Worm (Caenorhabditis elegans) whole organism, late embryonic: ENCODE results near the gene T18D3.6.

Experiments used
- C38D4.7 ChIP-seq: fragments of 200-800 bp; sonication (Bioruptor generic); optimal IDR thresholded peaks from 2 replicates; lab custom pipeline; 2018; ENCODE audit warnings: mild to moderate bottlenecking, missing genetic modification characterization, moderate library complexity, missing compliant biosample characterization
- F13H6.1 ChIP-seq: sonication (generic microtip); optimal IDR thresholded peaks from 2 replicates; lab custom pipeline; 2016; ENCODE audit warnings: missing genetic modification characterization, missing compliant biosample characterization
- K02D7.2 ChIP-seq: sonication (generic microtip); optimal IDR thresholded peaks from 2 replicates; lab custom pipeline; 2017; ENCODE audit warnings: mild to moderate bottlenecking, missing genetic modification characterization, missing compliant biosample characterization
- K09A11.1 ChIP-seq: sonication (generic microtip); optimal IDR thresholded peaks from 2 replicates; lab custom pipeline; 2017; ENCODE audit warnings: antibody characterized with exemption, mild to moderate bottlenecking, missing genetic modification characterization, missing compliant biosample characterization; ENCODE audit not compliant: insufficient read depth
- Y22D7AL.16 ChIP-seq: sonication (generic microtip); optimal IDR thresholded peaks from 2 replicates; lab custom pipeline; 2016; ENCODE audit warnings: missing genetic modification characterization, missing compliant biosample characterization
- ama-1 ChIP-seq: fragments of 150-350 bp; optimal IDR thresholded peaks from 2 replicates; lab custom pipeline; 2014
- ceh-14 ChIP-seq: sonication (generic microtip); optimal IDR thresholded peaks from 2 replicates; lab custom pipeline; 2016; ENCODE audit warnings: missing genotype, missing genetic modification characterization, missing compliant biosample characterization
- ceh-18 ChIP-seq: sonication (generic microtip); optimal IDR thresholded peaks from 2 replicates; lab custom pipeline; 2016; ENCODE audit warnings: missing genetic modification characterization, missing compliant biosample characterization
- ceh-19 ChIP-seq: fragments of 200-800 bp; sonication (Bioruptor generic); optimal IDR thresholded peaks from 2 replicates; lab custom pipeline; 2018; ENCODE audit warnings: mild to moderate bottlenecking, missing genetic modification characterization, missing compliant biosample characterization
- ceh-30 ChIP-seq: fragments of 150-350 bp; optimal IDR thresholded peaks from 2 replicates; lab custom pipeline; 2014; ENCODE audit warnings: missing biosample characterization, missing genetic modification characterization
- ceh-31 ChIP-seq: sonication (generic microtip); optimal IDR thresholded peaks from 2 replicates; lab custom pipeline; 2016; ENCODE audit warnings: missing genetic modification characterization, missing compliant biosample characterization
- ceh-34 ChIP-seq: sonication (generic microtip); optimal IDR thresholded peaks from 2 replicates; lab custom pipeline; 2016; ENCODE audit warnings: mild to moderate bottlenecking, missing genetic modification characterization, missing compliant biosample characterization
- ceh-48 ChIP-seq: sonication (generic microtip); optimal IDR thresholded peaks from 2 replicates; lab custom pipeline; 2016; ENCODE audit warnings: missing genetic modification characterization, inconsistent platforms, missing compliant biosample characterization
- ceh-6 ChIP-seq: fragments of 200-800 bp; sonication (Bioruptor generic); optimal IDR thresholded peaks from 2 replicates; lab custom pipeline; 2018; ENCODE audit warnings: mild to moderate bottlenecking, missing genetic modification characterization, missing compliant biosample characterization
- che-1 ChIP-seq: sonication (generic microtip); optimal IDR thresholded peaks from 2 replicates; lab custom pipeline; 2016; ENCODE audit warnings: mild to moderate bottlenecking, missing genetic modification characterization, missing compliant biosample characterization
- dmd-4 ChIP-seq: sonication (generic microtip); optimal IDR thresholded peaks from 2 replicates; lab custom pipeline; 2016; ENCODE audit warnings: borderline replicate concordance, missing genetic modification characterization, missing compliant biosample characterization
- dve-1 ChIP-seq: sonication (generic microtip); optimal IDR thresholded peaks from 2 replicates; lab custom pipeline; 2017; ENCODE audit warnings: antibody characterized with exemption, mild to moderate bottlenecking, missing genetic modification characterization, missing compliant biosample characterization
- elt-2 ChIP-seq: sonication (generic microtip); optimal IDR thresholded peaks from 2 replicates; lab custom pipeline; 2016; ENCODE audit warnings: missing genetic modification reagents, missing genetic modification characterization, missing compliant biosample characterization
- elt-4 ChIP-seq: sonication (generic microtip); optimal IDR thresholded peaks from 2 replicates; lab custom pipeline; 2016; ENCODE audit warnings: missing genetic modification characterization, missing compliant biosample characterization
- ets-4 ChIP-seq: sonication (generic microtip); optimal IDR thresholded peaks from 2 replicates; lab custom pipeline; 2016; ENCODE audit warnings: missing genetic modification characterization, missing compliant biosample characterization
- eyg-1 ChIP-seq: sonication (generic microtip); optimal IDR thresholded peaks from 2 replicates; lab custom pipeline; 2016; ENCODE audit warnings: missing genotype, missing genetic modification characterization, missing compliant biosample characterization
- fax-1 ChIP-seq: sonication (generic microtip); optimal IDR thresholded peaks from 2 replicates; lab custom pipeline; 2016; ENCODE audit warnings: missing genotype, missing genetic modification characterization, missing compliant biosample characterization
- fkh-10 ChIP-seq: fragments of 150-350 bp; optimal IDR thresholded peaks from 2 replicates; lab custom pipeline; 2014; ENCODE audit warnings: missing biosample characterization, missing genetic modification reagents, missing genetic modification characterization
- fkh-6 ChIP-seq: sonication (generic microtip); optimal IDR thresholded peaks from 2 replicates; lab custom pipeline; 2016; ENCODE audit warnings: missing genetic modification characterization, missing compliant biosample characterization
- gmeb-2 ChIP-seq: sonication (generic microtip); optimal IDR thresholded peaks from 2 replicates; lab custom pipeline; 2016; ENCODE audit warnings: missing genetic modification characterization, inconsistent platforms, missing compliant biosample characterization
- hlh-13 ChIP-seq: fragments of 200-800 bp; sonication (Bioruptor generic); optimal IDR thresholded peaks from 2 replicates; lab custom pipeline; 2018; ENCODE audit warnings: mild to moderate bottlenecking, missing genetic modification characterization, missing compliant biosample characterization
- hlh-15 ChIP-seq: sonication (generic microtip); optimal IDR thresholded peaks from 2 replicates; lab custom pipeline; 2016; ENCODE audit warnings: missing genetic modification characterization, missing compliant biosample characterization
- hlh-30 ChIP-seq: sonication (generic microtip); optimal IDR thresholded peaks from 2 replicates; lab custom pipeline; 2017; ENCODE audit warnings: antibody characterized with exemption, missing genetic modification characterization, missing compliant biosample characterization; ENCODE audit not compliant: insufficient read depth
- lim-6 ChIP-seq: sonication (generic microtip); optimal IDR thresholded peaks from 2 replicates; lab custom pipeline; 2016; ENCODE audit warnings: missing genetic modification characterization, missing compliant biosample characterization
- madf-2 ChIP-seq: sonication (generic microtip); optimal IDR thresholded peaks from 2 replicates; lab custom pipeline; 2017; ENCODE audit warnings: missing genetic modification characterization, missing compliant biosample characterization
- mec-3 ChIP-seq: sonication (generic microtip); optimal IDR thresholded peaks from 2 replicates; lab custom pipeline; 2016; ENCODE audit warnings: borderline replicate concordance, missing genetic modification characterization, missing compliant biosample characterization
- nfya-1 ChIP-seq: sonication (generic microtip); optimal IDR thresholded peaks from 2 replicates; lab custom pipeline; 2017; ENCODE audit warnings: missing genetic modification characterization, mild to moderate bottlenecking, missing compliant biosample characterization, antibody characterized with exemption, moderate library complexity
- nhr-11 ChIP-seq: fragments of 150-350 bp; optimal IDR thresholded peaks from 2 replicates; lab custom pipeline; 2014; ENCODE audit warnings: missing biosample characterization, missing genetic modification characterization
- pag-3 ChIP-seq: sonication (generic microtip); optimal IDR thresholded peaks from 2 replicates; lab custom pipeline; 2016; ENCODE audit warnings: missing compliant biosample characterization, missing genetic modification characterization, borderline replicate concordance
- pat-9 ChIP-seq: fragments of 200-800 bp; sonication (Bioruptor generic); optimal IDR thresholded peaks from 2 replicates; lab custom pipeline; 2018; ENCODE audit warnings: mild to moderate bottlenecking, missing genetic modification characterization, moderate library complexity, missing compliant biosample characterization
- pax-1 ChIP-seq: fragments of 150-350 bp; optimal IDR thresholded peaks from 2 replicates; lab custom pipeline; 2014; ENCODE audit warnings: missing biosample characterization, missing genetic modification characterization
- pha-2 ChIP-seq: sonication (generic microtip); optimal IDR thresholded peaks from 2 replicates; lab custom pipeline; 2017; ENCODE audit warnings: mild to moderate bottlenecking, missing genetic modification characterization, missing compliant biosample characterization
- pqm-1 ChIP-seq: sonication (generic microtip); optimal IDR thresholded peaks from 2 replicates; lab custom pipeline; 2016; ENCODE audit warnings: missing genetic modification characterization, missing compliant biosample characterization
- pros-1 ChIP-seq: fragments of 150-350 bp; optimal IDR thresholded peaks from 2 replicates; lab custom pipeline; 2014; ENCODE audit warnings: missing biosample characterization, missing genetic modification reagents, missing genetic modification characterization
- ref-2 ChIP-seq: sonication (generic microtip); optimal IDR thresholded peaks from 2 replicates; lab custom pipeline; 2016; ENCODE audit warnings: missing genetic modification characterization, missing compliant biosample characterization
- rnt-1 ChIP-seq: sonication (generic microtip); optimal IDR thresholded peaks from 2 replicates; lab custom pipeline; 2016; ENCODE audit warnings: missing genetic modification characterization, missing compliant biosample characterization
- sdc-2 ChIP-seq: sonication (generic microtip); optimal IDR thresholded peaks from 2 replicates; lab custom pipeline; 2016; ENCODE audit warnings: missing genotype, missing genetic modification characterization, missing compliant biosample characterization
- sox-2 ChIP-seq: fragments of 200-800 bp; sonication (Bioruptor generic); IDR thresholded peaks from 2 replicates; pipeline ENCODE4 v1.3.6; 2022; ENCODE audit warnings: missing genetic modification reagents, missing genetic modification characterization, missing compliant biosample characterization
- sox-4 ChIP-seq: sonication (generic microtip); optimal IDR thresholded peaks from 2 replicates; lab custom pipeline; 2017; ENCODE audit warnings: mild to moderate bottlenecking, missing genetic modification characterization, inconsistent platforms, missing compliant biosample characterization
- syd-9 ChIP-seq: sonication (generic microtip); optimal IDR thresholded peaks from 2 replicates; lab custom pipeline; 2016; ENCODE audit warnings: mild to moderate bottlenecking, missing genetic modification characterization, moderate library complexity, missing compliant biosample characterization
- tbx-2 ChIP-seq: sonication (generic microtip); optimal IDR thresholded peaks from 2 replicates; lab custom pipeline; 2016; ENCODE audit warnings: missing genetic modification characterization, missing compliant biosample characterization
- tbx-7 ChIP-seq: sonication (generic microtip); optimal IDR thresholded peaks from 2 replicates; lab custom pipeline; 2016; ENCODE audit warnings: missing genotype, missing genetic modification characterization, missing compliant biosample characterization
- unc-3 ChIP-seq, 2 experiments: fragments of 200-800 bp in 1 of 2; sonication (Bioruptor generic) in 1 of 2; sonication (generic microtip) in 1 of 2; conservative IDR thresholded peaks in 1 of 2; optimal IDR thresholded peaks in 1 of 2; 2 replicates each; pipeline versions ENCODE4 v1.3.6 to Lab custom; 2016 to 2022; ENCODE audit warnings: missing compliant biosample characterization in 2 of 2, missing genetic modification characterization in 2 of 2, missing genetic modification reagents in 1 of 2
- unc-42 ChIP-seq: sonication (generic microtip); optimal IDR thresholded peaks from 2 replicates; lab custom pipeline; 2016; ENCODE audit warnings: missing genotype, missing genetic modification characterization, missing compliant biosample characterization
- unc-86 ChIP-seq: sonication (generic microtip); optimal IDR thresholded peaks from 2 replicates; lab custom pipeline; 2016; ENCODE audit warnings: missing genetic modification characterization, missing compliant biosample characterization
- zip-5 ChIP-seq: sonication (generic microtip); optimal IDR thresholded peaks from 2 replicates; lab custom pipeline; 2016; ENCODE audit warnings: missing genetic modification characterization, missing compliant biosample characterization
- ztf-16 ChIP-seq: sonication (generic microtip); optimal IDR thresholded peaks from 2 replicates; lab custom pipeline; 2017; ENCODE audit warnings: missing genetic modification characterization, missing compliant biosample characterization

The T18D3.6 gene

DNA sequence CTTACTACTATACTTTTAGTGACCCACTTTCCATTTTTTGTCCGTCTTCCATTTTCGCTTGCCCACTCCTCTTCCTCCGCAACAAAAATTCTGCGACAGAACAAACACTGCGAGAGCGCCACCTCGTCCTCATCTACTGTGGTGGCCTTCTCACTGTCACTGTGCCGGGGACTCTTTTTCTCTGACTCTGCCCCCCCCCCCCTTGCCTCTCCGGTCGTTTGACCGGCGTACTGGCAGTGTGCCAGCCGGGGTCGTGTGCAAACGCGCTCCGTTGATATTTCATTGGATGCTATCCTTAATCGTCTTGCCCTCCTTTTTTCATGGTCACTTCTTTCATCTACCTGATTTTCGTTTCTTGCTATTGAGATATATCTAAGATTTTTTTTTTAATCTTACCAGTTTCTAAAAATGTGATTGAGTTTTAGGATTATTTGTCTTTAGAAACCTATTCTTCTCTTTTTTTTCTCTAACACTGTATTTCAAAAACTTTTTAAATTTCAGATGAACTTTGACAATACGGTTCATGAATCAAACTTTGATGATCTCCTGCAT lies 30.8 kb downstream of the T18D3.6 start, which contains the start of gene atf-6:
Gene atf-6, plus strand, starts transcription at position 502 of the 552 bp plus-strand sequence.
- TF ChIP-seq C38D4.7 (GFP tag; lab: Kevin White, UChicago) (peak; percentile 4), ama-1 (lab: Kevin White, UChicago) (no peak), unc-86 (no peak), K09A11.1 (tag; lab: Kevin White, UChicago) (peak; percentile 21), ceh-14 (tag; lab: Kevin White, UChicago) (peak; percentile 37), hlh-15 (tag; lab: Kevin White, UChicago) (no peak), sox-4 (tag; lab: Kevin White, UChicago) (peak; percentile 9), dve-1 (tag; lab: Kevin White, UChicago) (peak; percentile 14), ceh-30 (no peak), unc-3 (GFP tag; conservative IDR thresholded peaks at IDR 0.05; lab: Robert Waterston, UW) (no peak), unc-3 (tag; optimal IDR thresholded peaks at IDR 0.05; lab: Kevin White, UChicago) (peak; percentile 26), pha-2 (tag; lab: Kevin White, UChicago) (no peak), ref-2 (tag; lab: Kevin White, UChicago) (peak; percentile 70), elt-2 (tag; lab: Kevin White, UChicago) (peak; percentile 48), ceh-34 (tag; lab: Kevin White, UChicago) (peak; percentile 91), F13H6.1 (tag; lab: Kevin White, UChicago) (peak; percentile 9), gmeb-2 (tag; lab: Kevin White, UChicago) (peak; percentile 16), ceh-18 (tag; lab: Kevin White, UChicago) (peak; percentile 75), tbx-2 (tag; lab: Kevin White, UChicago) (peak; percentile 79), nhr-11 (tag; lab: Kevin White, UChicago) (no peak), che-1 (tag; lab: Kevin White, UChicago) (peak; percentile 34), fkh-6 (tag; lab: Kevin White, UChicago) (no peak), pros-1 (tag; lab: Kevin White, UChicago) (peak; percentile 87), madf-2 (tag; lab: Kevin White, UChicago) (peak; percentile 16), unc-42 (tag; lab: Kevin White, UChicago) (peak; percentile 65), sox-2 (GFP tag; lab: Robert Waterston, UW) (no peak), dmd-4 (tag; lab: Kevin White, UChicago) (no peak), fax-1 (tag; lab: Kevin White, UChicago) (no peak), fkh-10 (GFP tag; lab: Kevin White, UChicago) (no peak), K02D7.2 (tag; lab: Kevin White, UChicago) (no peak), tbx-7 (tag; lab: Kevin White, UChicago) (peak; percentile 17), hlh-30 (tag; lab: Kevin White, UChicago) (peak; percentile 44), ceh-19 (GFP tag; lab: Kevin White, UChicago) (peak; percentile 69), ceh-31 (tag; lab: Kevin White, UChicago) (peak; percentile 90), nfya-1 (tag; lab: Kevin White, UChicago) (peak; percentile 74), hlh-13 (GFP tag; lab: Kevin White, UChicago) (no peak), pax-1 (tag; lab: Kevin White, UChicago) (peak; percentile 36), elt-4 (tag; lab: Kevin White, UChicago) (no peak), pat-9 (tag; lab: Kevin White, UChicago) (no peak), ceh-48 (tag; lab: Kevin White, UChicago) (peak; percentile 24), Y22D7AL.16 (tag; lab: Kevin White, UChicago) (no peak), rnt-1 (peak; percentile 66), ets-4 (tag; lab: Kevin White, UChicago) (peak; percentile 31), ztf-16 (tag; lab: Kevin White, UChicago) (peak; percentile 56), eyg-1 (tag; lab: Kevin White, UChicago) (peak; percentile 34), syd-9 (tag; lab: Kevin White, UChicago) (peak; percentile 49), mec-3 (tag; lab: Kevin White, UChicago) (no peak), pag-3 (no peak), pqm-1 (peak; percentile 7), lim-6 (peak; percentile 10), sdc-2 (tag; lab: Kevin White, UChicago) (peak; percentile 80), zip-5 (no peak), ceh-6 (peak; percentile 4)
